Fruit fly (Drosophila melanogaster): ENCODE data around the gene Ctps.

The Ctps gene

dm6 chr3L:15094589-15095288, 3.0 kb upstream of the Ctps start, which contains the start of the genes sstn, Plp and GlyRS (continued):
- TF ChIP-seq CG1792 (GFP tag; optimal IDR thresholded peaks at IDR 0.05) (no peak), gsb-n (tag; optimal IDR thresholded peaks at IDR 0.05) (peak; percentile 38), prd (optimal IDR thresholded peaks at IDR 0.05) (no peak), prd (GFP tag; IDR thresholded peaks at IDR 0.05) (no peak), CG30020 (tag; optimal IDR thresholded peaks at IDR 0.05) (peak; percentile 50), org-1 (GFP tag; optimal IDR thresholded peaks at IDR 0.05) (no peak), CG17361 (GFP tag; IDR thresholded peaks at IDR 0.05) (peak; percentile 78), Myb (GFP tag; optimal IDR thresholded peaks at IDR 0.05) (no peak), PHDP (tag; optimal IDR thresholded peaks at IDR 0.05) (peak; percentile 10), wor (GFP tag; IDR thresholded peaks at IDR 0.05) (no peak), br (optimal IDR thresholded peaks at IDR 0.05) (no peak), zfh1 (GFP tag; IDR thresholded peaks at IDR 0.05) (no peak), Atf3 (GFP tag; optimal IDR thresholded peaks at IDR 0.05) (no peak), CG9876 (GFP tag; optimal IDR thresholded peaks at IDR 0.05) (no peak), CG10321 (GFP tag; IDR thresholded peaks at IDR 0.05) (no peak), Hr51 (GFP tag; optimal IDR thresholded peaks at IDR 0.05) (peak in 1 of 2 experiments; percentile 30), CG13287 (GFP tag; IDR thresholded peaks at IDR 0.05; ENCODE audit: partially characterized antibody) (peak; percentile 50), CG10366 (GFP tag; IDR thresholded peaks at IDR 0.05) (no peak), CG7372 (GFP tag; IDR thresholded peaks at IDR 0.05) (no peak), CG6854 (GFP tag; optimal IDR thresholded peaks at IDR 0.05) (no peak), CG10959 (GFP tag; IDR thresholded peaks at IDR 0.05) (no peak), Nf-YC (tag; optimal IDR thresholded peaks at IDR 0.05) (peak; percentile 59), CoRest (tag; optimal IDR thresholded peaks at IDR 0.05) (peak; percentile 67), MESR4 (GFP tag; optimal IDR thresholded peaks at IDR 0.05) (peak; percentile 72), kni (GFP tag; optimal IDR thresholded peaks at IDR 0.05) (no peak), Dll (GFP tag; IDR thresholded peaks at IDR 0.05; ENCODE audit: partially characterized antibody) (no peak; the same call in 3 of the 4 replicates), sim (GFP tag; IDR thresholded peaks at IDR 0.05) (no peak), fd3F (GFP tag; optimal IDR thresholded peaks at IDR 0.05) (no peak), gem (tag; optimal IDR thresholded peaks at IDR 0.05) (peak; percentile 59), fru (optimal IDR thresholded peaks at IDR 0.05) (no peak), peb (GFP tag; IDR thresholded peaks at IDR 0.05) (no peak), CG11093 (GFP tag; IDR thresholded peaks at IDR 0.05) (no peak), dan (GFP tag; IDR thresholded peaks at IDR 0.05) (no peak), CG6654 (GFP tag; optimal IDR thresholded peaks at IDR 0.05) (no peak), CG15011 (GFP tag; optimal IDR thresholded peaks at IDR 0.05) (peak; percentile 10), gfzf (GFP tag; optimal IDR thresholded peaks at IDR 0.05) (no peak), CG42726 (GFP tag; IDR thresholded peaks at IDR 0.05; ENCODE audit: partially characterized antibody) (no peak), unc-4 (GFP tag; IDR thresholded peaks at IDR 0.05; ENCODE audit: partially characterized antibody) (peak; percentile 51), CG17186 (GFP tag; optimal IDR thresholded peaks at IDR 0.05) (no peak), CG3726 (GFP tag; IDR thresholded peaks at IDR 0.05) (no peak), CG3065 (GFP tag; optimal IDR thresholded peaks at IDR 0.05) (no peak), sens (GFP tag) (peak; percentile 60), CG4707 (GFP tag; optimal IDR thresholded peaks at IDR 0.05) (no peak), CG13424 (tag; optimal IDR thresholded peaks at IDR 0.05) (peak; percentile 32), Antp (GFP tag; optimal IDR thresholded peaks at IDR 0.05) (no peak), kah (GFP tag; optimal IDR thresholded peaks at IDR 0.05) (no peak), CG31441 (GFP tag; IDR thresholded peaks at IDR 0.05) (peak; percentile 85), HLH4C (GFP tag; IDR thresholded peaks at IDR 0.05; ENCODE audit: partially characterized antibody) (peak; percentile 50; the same call in 2 of the 3 replicates), jumu (GFP tag; optimal IDR thresholded peaks at IDR 0.05) (no peak), nerfin-2 (GFP tag; IDR thresholded peaks at IDR 0.05; ENCODE audit: partially characterized antibody) (no peak), D19A (tag; optimal IDR thresholded peaks at IDR 0.05) (peak; percentile 33)

All from whole organism, embryonic.